ENCODE assay signal across 3 worm cellular contexts in the genomic region with DNA sequence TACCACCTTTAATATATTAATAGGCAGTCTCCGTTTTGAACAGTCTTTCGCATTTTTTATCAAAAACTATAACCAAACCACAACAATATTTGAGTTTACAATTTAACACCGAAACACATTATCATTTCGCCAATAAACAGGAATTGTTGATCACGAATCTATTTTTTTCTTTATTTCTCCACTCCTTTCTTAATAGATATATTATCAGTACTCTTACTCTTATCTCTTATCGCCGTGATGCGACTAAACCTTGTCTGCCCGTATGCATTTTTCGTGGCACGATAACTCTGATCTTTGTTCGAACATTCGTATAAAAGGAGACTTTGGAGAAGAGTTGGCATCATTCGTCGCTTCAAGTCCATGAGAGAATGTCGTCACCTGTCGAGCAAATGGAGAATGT.
TF ChIP-seq lines count a peak whose summit lies in the region.

No protein-coding gene starts in this region.

TF ChIP-seq in whole organism, L2 larva, 48 proteins besides CTCF, POLR2A, EP300 and RAD21 (continued from another document):
- TF ChIP-seq peb-1 (tag; optimal IDR thresholded peaks at IDR 0.05; lab: Kevin White, UChicago) (no peak), ztf-11 (tag; optimal IDR thresholded peaks at IDR 0.05; lab: Kevin White, UChicago) (no peak)

TF ChIP-seq in whole organism, L3 larva, 47 proteins besides CTCF, POLR2A, EP300 and RAD21 (continued from another document):
- TF ChIP-seq nhr-237 (tag; optimal IDR thresholded peaks at IDR 0.05; lab: Kevin White, UChicago) (no peak), ztf-4 (tag; optimal IDR thresholded peaks at IDR 0.05; lab: Kevin White, UChicago) (no peak)
TF ChIP-seq in whole organism, L3 larva: peak in this region for 4.

TF ChIP-seq in whole organism, L4 larva, 104 proteins besides CTCF, POLR2A, EP300 and RAD21 (continued from another document):
- no peak for TF ChIP-seq duxl-1 (tag; optimal IDR thresholded peaks at IDR 0.05; lab: Kevin White, UChicago; ENCODE audit: poor library complexity)
- no peak for TF ChIP-seq fkh-10 (GFP tag; optimal IDR thresholded peaks at IDR 0.05; lab: Kevin White, UChicago)
- TF ChIP-seq ces-1 (GFP tag; optimal IDR thresholded peaks at IDR 0.05; lab: Kevin White, UChicago), result no peak
- no peak for TF ChIP-seq mep-1 (tag; optimal IDR thresholded peaks at IDR 0.05; lab: Kevin White, UChicago)
- TF ChIP-seq mes-2 (tag; optimal IDR thresholded peaks at IDR 0.05; lab: Kevin White, UChicago; ENCODE audit: poor library complexity, severe bottlenecking), result no peak
- no peak for TF ChIP-seq saeg-2 (GFP tag; IDR thresholded peaks at IDR 0.05; lab: Robert Waterston, UW)
- TF ChIP-seq php-3 (GFP tag; IDR thresholded peaks at IDR 0.05; lab: Robert Waterston, UW), result peak; percentile 87
- TF ChIP-seq tra-1 (GFP tag; IDR thresholded peaks at IDR 0.05; lab: Robert Waterston, UW), result peak; percentile 56; the same call in 1 of the 2 replicates
- no peak for TF ChIP-seq ceh-20 (GFP tag; IDR thresholded peaks at IDR 0.05; lab: Robert Waterston, UW)
- peak; percentile 60 for TF ChIP-seq dve-1 (tag; optimal IDR thresholded peaks at IDR 0.05; lab: Kevin White, UChicago; ENCODE audit: insufficient read depth)
- no peak for TF ChIP-seq madf-5 (GFP tag; IDR thresholded peaks at IDR 0.05; lab: Robert Waterston, UW)
- TF ChIP-seq ceh-44 (GFP tag; IDR thresholded peaks at IDR 0.05; lab: Robert Waterston, UW), result no peak
- TF ChIP-seq lin-29 (GFP tag; IDR thresholded peaks at IDR 0.05; lab: Robert Waterston, UW), result no peak
- TF ChIP-seq ZK546.5 (tag; optimal IDR thresholded peaks at IDR 0.05; lab: Kevin White, UChicago), result no peak
- TF ChIP-seq dmd-6 (GFP tag; IDR thresholded peaks at IDR 0.05; lab: Robert Waterston, UW), result peak; percentile 80
- TF ChIP-seq zfp-3 (GFP tag; conservative IDR thresholded peaks at IDR 0.05; lab: Robert Waterston, UW), result no peak
- TF ChIP-seq pqm-1 (tag; optimal IDR thresholded peaks at IDR 0.05; lab: Kevin White, UChicago), result peak; percentile 16
- no peak for TF ChIP-seq ctbp-1 (GFP tag; IDR thresholded peaks at IDR 0.05; lab: Robert Waterston, UW)
- no peak for TF ChIP-seq ztf-7 (tag; optimal IDR thresholded peaks at IDR 0.05; lab: Kevin White, UChicago)
- TF ChIP-seq snpc-1.2 (GFP tag; IDR thresholded peaks at IDR 0.05; lab: Robert Waterston, UW), result no peak
